Worm (Caenorhabditis elegans): ENCODE data around the gene fbxc-43.

DNA sequence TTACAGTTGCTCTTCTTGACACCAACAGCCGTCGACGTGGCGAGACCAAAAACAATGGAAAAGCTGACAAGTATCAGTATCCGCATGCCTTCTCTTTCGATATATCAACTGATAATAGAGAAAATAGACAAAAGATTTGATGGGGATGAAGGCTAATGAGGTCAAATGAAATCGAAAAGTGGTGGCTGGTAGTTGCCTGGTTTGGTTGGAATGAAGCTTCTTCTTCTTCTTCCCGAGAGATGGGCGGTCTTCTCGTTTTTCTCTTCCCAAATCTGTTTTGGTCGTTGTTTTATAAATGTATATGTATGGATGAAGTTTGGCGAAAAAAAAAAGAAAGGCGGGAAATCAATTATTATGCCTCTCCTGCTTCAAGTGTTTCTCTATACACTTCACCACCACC lies 45.9 kb upstream of the fbxc-43 start, which contains the start of gene C01F1.5:
- no peak for TF ChIP-seq elt-3 (tag; optimal IDR thresholded peaks at IDR 0.05)
- TF ChIP-seq unc-86 (tag; optimal IDR thresholded peaks at IDR 0.05), result no peak
- TF ChIP-seq pqm-1 (tag; optimal IDR thresholded peaks at IDR 0.05), result no peak
- TF ChIP-seq ztf-11 (tag; optimal IDR thresholded peaks at IDR 0.05), result no peak
- TF ChIP-seq tbx-2 (tag; optimal IDR thresholded peaks at IDR 0.05), result no peak
- no peak for TF ChIP-seq mab-9 (GFP tag; IDR thresholded peaks at IDR 0.05)
- TF ChIP-seq unc-62 (GFP tag; optimal IDR thresholded peaks at IDR 0.05), result no peak
- TF ChIP-seq nhr-76 (tag; optimal IDR thresholded peaks at IDR 0.05), result no peak
- TF ChIP-seq dsc-1 (tag; optimal IDR thresholded peaks at IDR 0.05), result no peak
- TF ChIP-seq lsy-2 (tag; optimal IDR thresholded peaks at IDR 0.05), result no peak
- TF ChIP-seq ceh-90 (tag; optimal IDR thresholded peaks at IDR 0.05), result no peak

Data from whole organism, L1 larva.